Fruit fly (Drosophila melanogaster) whole organism, embryonic: ENCODE results near the gene CG14327.

Experiments
- Adf1 ChIP-seq: fragments of 200-800 bp; sonication (Bioruptor generic); IDR thresholded peaks from 2 replicates; pipeline ENCODE4 v1.3.6; 2022; ENCODE audit warnings: missing biosample characterization, missing genetic modification characterization
- CG2712 ChIP-seq: fragments of 200-800 bp; optimal IDR thresholded peaks from 3 replicates; lab custom pipeline; 2019; ENCODE audit warnings: missing biosample characterization, mild to moderate bottlenecking, missing genetic modification characterization, moderate library complexity
- CG32772 ChIP-seq: fragments of 200-800 bp; sonication (Bioruptor generic); IDR thresholded peaks from 2 replicates; pipeline ENCODE4 v1.3.6; 2022; ENCODE audit warnings: missing biosample characterization, missing genetic modification characterization
- CG33557 ChIP-seq: fragments of 200-800 bp; sonication (Bioruptor generic); optimal IDR thresholded peaks from 2 replicates; lab custom pipeline; 2019; ENCODE audit warnings: missing biosample characterization, mild to moderate bottlenecking, missing genetic modification characterization, moderate library complexity
- CG3726 ChIP-seq: fragments of 200-800 bp; sonication (Bioruptor generic); IDR thresholded peaks from 3 replicates; pipeline ENCODE4, ENCODE4 v1.3.6; 2022; ENCODE audit warnings: missing biosample characterization, missing genetic modification characterization
- CG42726 ChIP-seq: fragments of 200-800 bp; sonication (Bioruptor generic); IDR thresholded peaks from 2 replicates; pipeline ENCODE4 v1.3.6; 2022; ENCODE audit warnings: missing biosample characterization, missing genetic modification characterization; ENCODE audit not compliant: partially characterized antibody
- CG4730 ChIP-seq: fragments of 200-800 bp; sonication (Bioruptor generic); IDR thresholded peaks from 2 replicates; pipeline ENCODE4 v1.3.6; 2022; ENCODE audit warnings: missing biosample characterization, missing genetic modification characterization
- CG7839 ChIP-seq: fragments of 200-800 bp; sonication (Bioruptor generic); optimal IDR thresholded peaks from 3 replicates; lab custom pipeline; 2018; ENCODE audit warnings: missing biosample characterization, mild to moderate bottlenecking, missing genetic modification characterization, moderate library complexity
- CG8388 ChIP-seq: fragments of 200-800 bp; sonication (Bioruptor generic); optimal IDR thresholded peaks from 2 replicates; lab custom pipeline; 2019; ENCODE audit warnings: missing biosample characterization, mild to moderate bottlenecking, missing genetic modification characterization, moderate library complexity
- Chrac-16 ChIP-seq: fragments of 200-800 bp; sonication (Bioruptor generic); optimal IDR thresholded peaks from 3 replicates; lab custom pipeline; 2016; ENCODE audit warnings: missing biosample characterization, missing genetic modification characterization
- CoRest ChIP-seq: fragments of 200-800 bp; sonication (Bioruptor generic); optimal IDR thresholded peaks from 3 replicates; lab custom pipeline; 2018; ENCODE audit warnings: missing biosample characterization, mild to moderate bottlenecking, missing genetic modification characterization, moderate library complexity
- D ChIP-seq, 2 experiments: fragments of 200-800 bp in 1 of 2; fragments of >200 bp in 1 of 2; sonication (Bioruptor generic) in 1 of 2; optimal IDR thresholded peaks; 2 replicates in 1 of 2; 3 replicates in 1 of 2; lab custom pipeline; 2017; ENCODE audit warnings: mild to moderate bottlenecking in 1 of 2, missing biosample characterization in 1 of 2, missing genetic modification characterization in 1 of 2, missing genetic modification reagents in 1 of 2
- Dfd ChIP-seq, 2 experiments: fragments of >200 bp; optimal IDR thresholded peaks; 2 replicates each; lab custom pipeline; 2017; ENCODE audit warnings: missing biosample characterization in 2 of 2, missing genetic modification characterization in 2 of 2
- Fer3 ChIP-seq: fragments of 200-800 bp; sonication (Bioruptor generic); optimal IDR thresholded peaks from 2 replicates; lab custom pipeline; 2018; ENCODE audit warnings: missing biosample characterization, mild to moderate bottlenecking, missing genetic modification characterization, moderate library complexity
- HLH4C ChIP-seq: fragments of 200-800 bp; sonication (Bioruptor generic); IDR thresholded peaks from 3 replicates; pipeline ENCODE4 v1.3.6; 2022; ENCODE audit warnings: missing biosample characterization, missing genetic modification characterization; ENCODE audit not compliant: partially characterized antibody
- HLHmδ ChIP-seq: fragments of 200-800 bp; sonication (Bioruptor generic); optimal IDR thresholded peaks from 2 replicates; lab custom pipeline; 2018; ENCODE audit warnings: missing biosample characterization, mild to moderate bottlenecking, missing genetic modification characterization, moderate library complexity
- HmgD ChIP-seq: fragments of 200-800 bp; sonication (Bioruptor generic); optimal IDR thresholded peaks from 3 replicates; lab custom pipeline; 2016; ENCODE audit warnings: missing biosample characterization, missing genetic modification characterization
- Hr3 ChIP-seq: fragments of 200-800 bp; sonication (Bioruptor generic); optimal IDR thresholded peaks from 3 replicates; lab custom pipeline; 2016; ENCODE audit warnings: missing biosample characterization, missing genetic modification characterization
- Hr78 ChIP-seq, 2 experiments: fragments of 200-800 bp in 1 of 2; fragments of >200 bp in 1 of 2; sonication (Bioruptor generic) in 1 of 2; optimal IDR thresholded peaks; 2 replicates each; lab custom pipeline; 2017 to 2019; ENCODE audit warnings: missing biosample characterization in 2 of 2, missing genetic modification characterization in 2 of 2, mild to moderate bottlenecking in 1 of 2, moderate library complexity in 1 of 2
- MTF-1 ChIP-seq: fragments of 200-800 bp; sonication (Bioruptor generic); optimal IDR thresholded peaks from 2 replicates; lab custom pipeline; 2018; ENCODE audit warnings: missing biosample characterization, mild to moderate bottlenecking, missing genetic modification characterization, borderline replicate concordance
- Med ChIP-seq: fragments of 200-800 bp; sonication (Bioruptor generic); peaks from one replicate; lab custom pipeline; 2016; ENCODE audit warnings: missing biosample characterization, missing genetic modification characterization, mild to moderate bottlenecking, inconsistent platforms, moderate library complexity
- Oli ChIP-seq: fragments of 200-800 bp; sonication (Bioruptor generic); optimal IDR thresholded peaks from 2 replicates; lab custom pipeline; 2018; ENCODE audit warnings: missing biosample characterization, mild to moderate bottlenecking, missing genetic modification characterization, moderate library complexity
- Rx ChIP-seq: fragments of 200-800 bp; sonication (Bioruptor generic); IDR thresholded peaks from 2 replicates; pipeline ENCODE4 v1.3.6; 2022; ENCODE audit warnings: missing biosample characterization, missing genetic modification characterization
- Scr ChIP-seq: fragments of 200-800 bp; sonication (Bioruptor generic); IDR thresholded peaks from 2 replicates; pipeline ENCODE4 v1.3.6; 2022; ENCODE audit warnings: missing biosample characterization, missing genetic modification characterization; ENCODE audit not compliant: partially characterized antibody
- Sry-β ChIP-seq: fragments of 200-800 bp; sonication (Bioruptor generic); optimal IDR thresholded peaks from 2 replicates; lab custom pipeline; 2018; ENCODE audit warnings: missing biosample characterization, mild to moderate bottlenecking, missing genetic modification characterization, moderate library complexity
- Sry-δ ChIP-seq: fragments of 200-800 bp; sonication (Bioruptor generic); optimal IDR thresholded peaks from 2 replicates; lab custom pipeline; 2016; ENCODE audit warnings: missing biosample characterization, missing genetic modification characterization
- Trl ChIP-seq, 3 experiments: fragments of >200 bp in 2 of 3; fragments of 200-800 bp in 1 of 3; sonication (Bioruptor generic) in 1 of 3; optimal IDR thresholded peaks; 2 replicates in 1 of 3; 3 replicates in 2 of 3; lab custom pipeline; 2016 to 2017; ENCODE audit warnings: missing biosample characterization in 1 of 3, missing genetic modification characterization in 1 of 3
- ato ChIP-seq: fragments of 200-800 bp; sonication (Bioruptor generic); IDR thresholded peaks from 2 replicates; pipeline ENCODE4 v1.3.6; 2022; ENCODE audit warnings: missing biosample characterization, missing genetic modification characterization; ENCODE audit not compliant: partially characterized antibody
- cas ChIP-seq: fragments of 200-800 bp; sonication (Bioruptor generic); IDR thresholded peaks from 2 replicates; pipeline ENCODE4 v1.3.6; 2022; ENCODE audit warnings: missing biosample characterization, missing genetic modification characterization
- cato ChIP-seq: fragments of 200-800 bp; sonication (Bioruptor generic); optimal IDR thresholded peaks from 2 replicates; lab custom pipeline; 2016; ENCODE audit warnings: missing biosample characterization, missing genetic modification characterization, borderline replicate concordance
- danr ChIP-seq: fragments of 200-800 bp; sonication (Bioruptor generic); IDR thresholded peaks from 2 replicates; pipeline ENCODE4 v1.3.6; 2022; ENCODE audit warnings: missing biosample characterization, missing genetic modification characterization
- disco-r ChIP-seq: fragments of 200-800 bp; sonication (Bioruptor generic); optimal IDR thresholded peaks from 2 replicates; lab custom pipeline; 2016; ENCODE audit warnings: missing biosample characterization, missing genetic modification characterization
- dm ChIP-seq: fragments of 200-800 bp; sonication (Bioruptor generic); optimal IDR thresholded peaks from 3 replicates; lab custom pipeline; 2016; ENCODE audit warnings: missing biosample characterization, missing genetic modification characterization
- dpn ChIP-seq, 2 experiments: fragments of 200-800 bp; sonication (Bioruptor generic); optimal IDR thresholded peaks; 3 replicates each; lab custom pipeline; 2016; ENCODE audit warnings: missing biosample characterization in 2 of 2, missing genetic modification characterization in 2 of 2
- ewg ChIP-seq: fragments of 200-800 bp; sonication (Bioruptor generic); optimal IDR thresholded peaks from 3 replicates; lab custom pipeline; 2017; ENCODE audit warnings: mild to moderate bottlenecking, missing biosample characterization, missing genetic modification reagents, missing genetic modification characterization
- insv ChIP-seq, 2 experiments: fragments of 200-800 bp; sonication (Bioruptor generic); optimal IDR thresholded peaks; 3 replicates each; lab custom pipeline; 2016 to 2018; ENCODE audit warnings: missing biosample characterization in 2 of 2, missing genetic modification characterization in 2 of 2
- ken ChIP-seq: fragments of 200-800 bp; sonication (Bioruptor generic); IDR thresholded peaks from 3 replicates; pipeline ENCODE4 v1.3.6; 2022; ENCODE audit warnings: missing biosample characterization, missing genetic modification characterization
- lola ChIP-seq, 3 experiments: fragments of >200 bp in 2 of 3; fragments of 200-800 bp in 1 of 3; sonication (Bioruptor generic) in 1 of 3; optimal IDR thresholded peaks; 2 replicates each; lab custom pipeline; 2017 to 2019; ENCODE audit warnings: missing biosample characterization in 3 of 3, missing genetic modification characterization in 3 of 3, mild to moderate bottlenecking in 1 of 3, moderate library complexity in 1 of 3
- nerfin-1 ChIP-seq: fragments of 200-800 bp; sonication (Bioruptor generic); optimal IDR thresholded peaks from 3 replicates; lab custom pipeline; 2019; ENCODE audit warnings: missing biosample characterization, mild to moderate bottlenecking, missing genetic modification characterization, moderate library complexity
- nmo ChIP-seq: fragments of 200-800 bp; sonication (Bioruptor generic); optimal IDR thresholded peaks from 2 replicates; lab custom pipeline; 2018; ENCODE audit warnings: missing biosample characterization, mild to moderate bottlenecking, missing genetic modification characterization, moderate library complexity
- phol ChIP-seq: fragments of 200-800 bp; sonication (Bioruptor generic); optimal IDR thresholded peaks from 3 replicates; lab custom pipeline; 2018; ENCODE audit warnings: missing biosample characterization, mild to moderate bottlenecking, missing genetic modification characterization, moderate library complexity
- pita ChIP-seq: fragments of 200-800 bp; sonication (Bioruptor generic); optimal IDR thresholded peaks from 2 replicates; lab custom pipeline; 2017; ENCODE audit warnings: missing biosample characterization, mild to moderate bottlenecking, missing genetic modification characterization
- ranshi ChIP-seq: fragments of 200-800 bp; sonication (Bioruptor generic); IDR thresholded peaks from 2 replicates; pipeline ENCODE4 v1.3.6; 2022; ENCODE audit warnings: missing biosample characterization, missing genetic modification characterization
- sd ChIP-seq: fragments of 200-800 bp; sonication (Bioruptor generic); optimal IDR thresholded peaks from 3 replicates; lab custom pipeline; 2018; ENCODE audit warnings: missing biosample characterization, mild to moderate bottlenecking, missing genetic modification characterization, moderate library complexity
- trem ChIP-seq: fragments of 200-800 bp; optimal IDR thresholded peaks from 3 replicates; lab custom pipeline; 2019; ENCODE audit warnings: missing biosample characterization, mild to moderate bottlenecking, missing genetic modification characterization, moderate library complexity
- ttk ChIP-seq: fragments of 200-800 bp; sonication (Bioruptor generic); IDR thresholded peaks from 2 replicates; pipeline ENCODE4 v2.1.2; 2022; ENCODE audit warnings: missing biosample characterization, missing genetic modification characterization

The CG14327 gene

DNA sequence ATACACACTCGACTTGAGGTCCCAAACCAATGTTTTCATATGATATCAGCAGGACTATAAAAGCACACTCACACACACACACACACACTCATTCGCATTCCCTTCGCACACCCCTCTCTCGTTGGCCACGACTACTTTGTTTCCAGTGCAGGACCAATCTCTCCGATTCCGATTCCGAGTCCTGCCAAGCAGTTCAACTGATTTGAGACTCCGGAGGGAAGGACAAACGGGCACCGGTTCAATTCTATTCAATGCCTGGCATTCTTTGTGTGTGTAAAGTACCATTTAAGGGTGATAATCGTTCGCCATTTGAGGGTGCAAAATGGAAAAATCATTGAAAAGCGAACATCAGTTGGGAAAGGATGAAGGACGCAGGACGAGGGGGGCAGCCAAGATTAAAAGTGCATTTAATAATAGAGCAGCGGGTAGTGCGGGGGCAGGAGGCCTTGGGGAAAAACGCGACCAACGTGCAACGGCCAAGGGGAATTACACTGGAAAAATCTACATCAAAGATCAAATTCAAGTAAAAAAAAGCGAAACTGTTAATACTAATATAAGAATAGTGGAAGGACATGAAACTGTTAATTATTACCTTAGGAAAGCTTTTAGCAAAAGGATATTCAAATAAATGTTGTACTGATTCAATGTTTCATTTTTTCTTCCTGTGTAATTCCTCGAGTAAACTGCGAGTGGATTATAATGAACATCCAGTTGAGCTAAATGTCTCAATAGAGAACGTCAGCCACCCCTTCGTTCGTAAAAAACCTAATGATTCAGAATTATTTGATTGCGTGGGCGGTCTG lies 29.6 kb upstream of the CG14327 start (continued):
- TF ChIP-seq dm (no peak), phol (tag; lab: Kevin White, UChicago) (peak; percentile 72), pita (GFP tag; lab: Kevin White, UChicago) (no peak), ttk (peak; percentile 28), HLH4C (GFP tag; lab: Robert Waterston, UW) (no peak), dpn (GFP tag; optimal IDR thresholded peaks at IDR 0.05; lab: Kevin White, UChicago) (peak in 1 of 2 experiments; percentile 20), Fer3 (tag; lab: Kevin White, UChicago) (peak; percentile 15), Scr (GFP tag; lab: Robert Waterston, UW) (no peak), D (optimal IDR thresholded peaks at IDR 0.05; lab: Kevin White, UChicago) (peak; percentile 1), D (GFP tag; optimal IDR thresholded peaks at IDR 0.05; lab: Kevin White, UChicago) (peak; percentile 59), nmo (GFP tag; lab: Kevin White, UChicago) (peak; percentile 66), sd (tag; lab: Kevin White, UChicago) (peak; percentile 18), Adf1 (GFP tag; lab: Robert Waterston, UW) (no peak), CG32772 (peak; percentile 47), Oli (peak; percentile 58), CG33557 (GFP tag; lab: Kevin White, UChicago) (peak; percentile 67), CG42726 (GFP tag; lab: Robert Waterston, UW) (no peak), Trl (optimal IDR thresholded peaks at IDR 0.05; lab: Kevin White, UChicago) (no peak), Trl (GFP tag; optimal IDR thresholded peaks at IDR 0.05; lab: Kevin White, UChicago) (peak; percentile 4), CG2712 (tag; lab: Kevin White, UChicago) (peak; percentile 75), nerfin-1 (tag; lab: Kevin White, UChicago) (peak; percentile 50), insv (GFP tag; optimal IDR thresholded peaks at IDR 0.05; lab: Kevin White, UChicago) (no peak), ken (GFP tag; lab: Robert Waterston, UW) (peak; percentile 15; the same call in 1 of the 3 replicates), Dfd (GFP tag; optimal IDR thresholded peaks at IDR 0.05; lab: Kevin White, UChicago) (no peak), danr (GFP tag; lab: Robert Waterston, UW) (no peak), CG8388 (peak; percentile 71), disco-r (GFP tag; lab: Kevin White, UChicago) (no peak), CG4730 (no peak), Sry-δ (GFP tag; lab: Kevin White, UChicago) (no peak), Chrac-16 (GFP tag; lab: Kevin White, UChicago) (peak; percentile 35), ato (GFP tag; lab: Robert Waterston, UW) (no peak), cas (GFP tag; lab: Robert Waterston, UW) (no peak), trem (tag; lab: Kevin White, UChicago) (peak; percentile 43), ranshi (GFP tag; lab: Robert Waterston, UW) (peak; percentile 34; the same call in 1 of the 2 replicates), HmgD (GFP tag; lab: Kevin White, UChicago) (no peak), ewg (GFP tag; lab: Kevin White, UChicago) (peak; percentile 10), Med (GFP tag; lab: Kevin White, UChicago) (no peak), lola (GFP tag; optimal IDR thresholded peaks at IDR 0.05; lab: Kevin White, UChicago) (peak in 1 of 3 experiments; percentile 79), CG7839 (tag; lab: Kevin White, UChicago) (peak; percentile 57), MTF-1 (GFP tag; lab: Kevin White, UChicago) (no peak), Hr78 (GFP tag; optimal IDR thresholded peaks at IDR 0.05; lab: Kevin White, UChicago) (no peak), Sry-β (no peak), CoRest (tag; lab: Kevin White, UChicago) (peak; percentile 51), Rx (GFP tag; lab: Robert Waterston, UW) (no peak), CG3726 (GFP tag; lab: Robert Waterston, UW) (0 out of 3 replicates have a peak, but pooled peaks have one; percentile 45), HLHmδ (GFP tag; lab: Kevin White, UChicago) (no peak), Hr3 (GFP tag; lab: Kevin White, UChicago) (peak; percentile 44), cato (GFP tag; lab: Kevin White, UChicago) (peak; percentile 1)
